Fruit fly (Drosophila melanogaster): Measurements from ENCODE around the gene Rabex-5.

Rabex-5 gene

DNA sequence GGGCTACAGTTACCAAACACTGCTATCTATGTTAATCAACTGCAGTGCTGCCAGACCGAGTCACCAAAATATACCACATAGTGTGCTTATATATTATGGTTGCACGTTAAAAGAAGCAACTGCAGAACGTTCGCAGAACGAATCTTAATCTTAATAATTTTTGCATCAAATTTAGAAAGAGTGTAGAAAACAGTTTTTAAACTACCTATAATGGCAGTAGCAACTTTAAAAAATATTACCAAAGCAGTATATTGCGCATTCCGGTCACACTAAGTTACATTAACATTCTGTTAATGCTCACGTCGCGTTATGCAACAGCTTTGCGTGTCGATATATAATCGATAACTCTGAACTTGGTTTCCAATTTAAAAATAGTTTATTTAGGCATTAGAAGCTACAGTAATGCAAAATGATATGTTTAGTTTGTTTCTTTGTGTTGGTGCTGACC is 46.4 kb downstream of the Rabex-5 start, which contains the start of gene indra:
Gene indra, minus strand, starts transcription at position 271 of the 448 bp plus-strand sequence.
- TF ChIP-seq Pif1B (GFP tag; optimal IDR thresholded peaks at IDR 0.05) (no peak), gl (tag; optimal IDR thresholded peaks at IDR 0.05) (no peak), CG8301 (tag; optimal IDR thresholded peaks at IDR 0.05) (no peak), CG12605 (GFP tag; IDR thresholded peaks at IDR 0.05) (0 out of 2 replicates have a peak, but pooled peaks have one; percentile 14), CG4496 (GFP tag; IDR thresholded peaks at IDR 0.05) (peak; percentile 41; the same call in 1 of the 3 replicates), CG15710 (tag; optimal IDR thresholded peaks at IDR 0.05) (peak; percentile 54), CG13204 (GFP tag; optimal IDR thresholded peaks at IDR 0.05) (no peak), CG10348 (GFP tag; IDR thresholded peaks at IDR 0.05) (no peak), CG17806 (tag; optimal IDR thresholded peaks at IDR 0.05) (peak; percentile 29), CG34367 (tag; optimal IDR thresholded peaks at IDR 0.05) (no peak), Ets98B (GFP tag; IDR thresholded peaks at IDR 0.05) (peak; percentile 38; the same call in 1 of the 2 replicates), CG14655 (GFP tag; optimal IDR thresholded peaks at IDR 0.05) (no peak), CG9948 (tag; optimal IDR thresholded peaks at IDR 0.05) (no peak), fd96Ca (GFP tag; IDR thresholded peaks at IDR 0.05) (no peak), EcR (GFP tag; optimal IDR thresholded peaks at IDR 0.05) (no peak), rn (GFP tag; IDR thresholded peaks at IDR 0.05) (peak; percentile 32; the same call in 1 of the 2 replicates), CG32121 (GFP tag; IDR thresholded peaks at IDR 0.05) (0 out of 2 replicates have a peak, but pooled peaks have one; percentile 32), Snoo (tag; optimal IDR thresholded peaks at IDR 0.05) (no peak), CG8159 (tag; optimal IDR thresholded peaks at IDR 0.05) (no peak), Pif1A (GFP tag; optimal IDR thresholded peaks at IDR 0.05) (no peak), D1 (tag; optimal IDR thresholded peaks at IDR 0.05) (no peak)

DNA sequence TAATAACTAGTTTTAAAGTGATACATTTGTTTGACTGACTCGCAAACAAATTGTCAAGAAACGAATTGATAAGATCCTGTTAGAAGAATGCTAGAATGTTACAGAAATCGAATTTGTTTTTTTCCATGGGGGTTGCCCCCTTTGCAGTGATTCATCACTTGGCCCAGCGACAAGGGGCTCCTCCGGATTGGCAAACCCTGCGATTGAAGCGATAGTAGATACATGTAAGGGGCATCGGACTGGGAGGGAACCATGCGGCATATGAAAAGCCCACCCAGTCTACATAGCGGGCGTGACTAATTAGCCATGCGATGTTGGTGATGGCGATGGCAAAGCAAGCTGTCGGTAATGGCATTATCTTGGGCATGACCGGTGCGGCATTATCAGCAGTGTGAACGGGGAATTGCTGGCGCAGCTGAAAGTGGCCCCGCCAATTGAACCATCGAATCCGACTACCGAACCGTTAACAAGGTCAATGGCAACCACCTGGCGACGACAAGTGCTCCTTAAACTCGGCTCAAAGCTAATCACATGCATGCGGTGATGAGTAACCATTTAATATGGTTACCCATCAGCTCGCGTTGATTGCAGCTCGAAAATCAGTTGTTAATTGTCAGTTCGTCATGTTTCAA is 51.4 kb downstream of the Rabex-5 start:
- TF ChIP-seq EcR (GFP tag; optimal IDR thresholded peaks at IDR 0.05), result peak; percentile 42
- TF ChIP-seq CG4496 (GFP tag; IDR thresholded peaks at IDR 0.05), result 0 out of 3 replicates have a peak, but pooled peaks have one; percentile 8
- no peak for TF ChIP-seq CG12605 (GFP tag; IDR thresholded peaks at IDR 0.05)
- no peak for TF ChIP-seq Pif1A (GFP tag; optimal IDR thresholded peaks at IDR 0.05)
- TF ChIP-seq fd96Ca (GFP tag; IDR thresholded peaks at IDR 0.05), result no peak
- no peak for TF ChIP-seq CG13204 (GFP tag; optimal IDR thresholded peaks at IDR 0.05)
